Worm (Caenorhabditis elegans): ENCODE data around the gene rpl-7A.

rpl-7A gene

DNA sequence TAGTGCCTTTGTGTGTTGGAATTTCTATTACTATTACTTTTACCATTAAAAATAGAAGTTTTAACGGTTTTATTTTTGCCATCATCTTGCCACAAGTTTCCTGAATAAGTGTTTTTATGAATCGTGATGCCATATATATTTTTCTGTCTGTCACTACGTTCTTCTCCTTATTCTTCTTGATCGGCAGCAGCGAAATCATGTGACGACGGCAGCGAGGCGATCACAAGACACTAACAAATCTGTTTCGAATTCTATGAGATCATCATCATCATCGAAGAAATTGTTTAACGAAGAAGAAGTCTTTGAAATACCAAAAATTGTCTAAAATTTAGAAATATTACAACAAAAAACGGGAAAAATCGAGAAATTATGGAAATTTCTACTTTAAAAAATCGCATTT, 12.0 kb upstream of the rpl-7A start:
- TF ChIP-seq mef-2 (tag; optimal IDR thresholded peaks at IDR 0.05) (no peak), nhr-71 (tag; optimal IDR thresholded peaks at IDR 0.05) (peak; percentile 89), snpc-4 (tag; optimal IDR thresholded peaks at IDR 0.05) (peak; percentile 25), ceh-88 (GFP tag; IDR thresholded peaks at IDR 0.05) (no peak), unc-130 (tag; optimal IDR thresholded peaks at IDR 0.05) (peak; percentile 85), blmp-1 (tag; optimal IDR thresholded peaks at IDR 0.05) (peak; percentile 88), lin-15B (tag; optimal IDR thresholded peaks at IDR 0.05) (no peak), efl-1 (optimal IDR thresholded peaks at IDR 0.05) (peak in 1 of 2 experiments; percentile 27), efl-1 (GFP tag; optimal IDR thresholded peaks at IDR 0.05 in 1 of 2) (peak; percentile 9 to 45), unc-30 (tag; optimal IDR thresholded peaks at IDR 0.05) (no peak), dsc-1 (tag; optimal IDR thresholded peaks at IDR 0.05) (peak; percentile 51), aly-2 (tag; optimal IDR thresholded peaks at IDR 0.05) (no peak), sox-4 (tag; optimal IDR thresholded peaks at IDR 0.05) (peak; percentile 37), lsy-2 (tag; optimal IDR thresholded peaks at IDR 0.05) (peak; percentile 64 to 71), nhr-19 (GFP tag; conservative IDR thresholded peaks at IDR 0.05) (peak; percentile 61), sptf-1 (tag; optimal IDR thresholded peaks at IDR 0.05) (no peak), F16B12.6 (tag; optimal IDR thresholded peaks at IDR 0.05) (no peak), unc-86 (tag; optimal IDR thresholded peaks at IDR 0.05) (no peak), nhr-11 (tag; optimal IDR thresholded peaks at IDR 0.05) (peak; percentile 1), elt-2 (tag; optimal IDR thresholded peaks at IDR 0.05) (no peak), pag-3 (tag; optimal IDR thresholded peaks at IDR 0.05; ENCODE audit: borderline replicate concordance, insufficient read depth) (no peak), nhr-76 (tag; optimal IDR thresholded peaks at IDR 0.05) (no peak), tbx-2 (tag; optimal IDR thresholded peaks at IDR 0.05) (peak; percentile 37), fkh-4 (tag; optimal IDR thresholded peaks at IDR 0.05; ENCODE audit: borderline replicate concordance) (no peak), elt-3 (tag; optimal IDR thresholded peaks at IDR 0.05) (peak in 2 of 6 experiments; percentile 55 to 92), mdl-1 (tag; optimal IDR thresholded peaks at IDR 0.05) (peak in 1 of 2 experiments; percentile 78), nhr-237 (tag; optimal IDR thresholded peaks at IDR 0.05) (no peak), nhr-84 (tag; optimal IDR thresholded peaks at IDR 0.05) (no peak), nhr-47 (tag; optimal IDR thresholded peaks at IDR 0.05) (peak; percentile 66), unc-62 (GFP tag; optimal IDR thresholded peaks at IDR 0.05) (no peak), ceh-63 (GFP tag; optimal IDR thresholded peaks at IDR 0.05) (no peak), mab-9 (GFP tag; IDR thresholded peaks at IDR 0.05) (no peak), ceh-90 (tag; optimal IDR thresholded peaks at IDR 0.05) (no peak), jun-1 (tag; optimal IDR thresholded peaks at IDR 0.05) (no peak), egl-27 (tag; optimal IDR thresholded peaks at IDR 0.05) (no peak), lin-39 (tag; optimal IDR thresholded peaks at IDR 0.05) (no peak), ets-5 (GFP tag; IDR thresholded peaks at IDR 0.05) (no peak), nhr-28 (tag; optimal IDR thresholded peaks at IDR 0.05) (no peak), C16A3.4 (tag; optimal IDR thresholded peaks at IDR 0.05) (peak; percentile 60), nhr-90 (tag; optimal IDR thresholded peaks at IDR 0.05; ENCODE audit: poor library complexity) (peak; percentile 82), aha-1 (tag; optimal IDR thresholded peaks at IDR 0.05) (no peak), rnt-1 (tag; optimal IDR thresholded peaks at IDR 0.05) (no peak), lin-35 (GFP tag; optimal IDR thresholded peaks at IDR 0.05) (peak; percentile 7 to 75), pqm-1 (tag; optimal IDR thresholded peaks at IDR 0.05) (no peak), lin-14 (GFP tag; optimal IDR thresholded peaks at IDR 0.05) (peak; percentile 82), nhr-85 (tag) (peak; percentile 96), ceh-8 (GFP tag; optimal IDR thresholded peaks at IDR 0.05) (no peak), dpl-1 (GFP tag; optimal IDR thresholded peaks at IDR 0.05) (peak; percentile 16 to 54 (median 33)), skn-1 (tag; optimal IDR thresholded peaks at IDR 0.05) (peak; percentile 67), fos-1 (tag; optimal IDR thresholded peaks at IDR 0.05) (no peak), ama-1 (optimal IDR thresholded peaks at IDR 0.05) (no peak), nhr-77 (tag; optimal IDR thresholded peaks at IDR 0.05) (no peak), xbp-1 (tag; optimal IDR thresholded peaks at IDR 0.05) (peak; percentile 6), nhr-12 (tag; optimal IDR thresholded peaks at IDR 0.05) (no peak), C34B4.2 (tag; optimal IDR thresholded peaks at IDR 0.05) (no peak)

Data from whole organism, L1 larva.